Fruit fly (Drosophila melanogaster) whole organism, pupa: ENCODE data around the gene Gr89a.

Source experiments
- CG10348 ChIP-seq: fragments of 200-800 bp; sonication (Bioruptor generic); IDR thresholded peaks from 2 replicates; pipeline ENCODE4 v1.3.6; 2022; ENCODE audit warnings: missing biosample characterization, missing genetic modification characterization
- CG12605 ChIP-seq: fragments of 200-800 bp; sonication (Bioruptor generic); IDR thresholded peaks from 2 replicates; pipeline ENCODE4 v1.3.6; 2022; ENCODE audit warnings: missing biosample characterization, missing genetic modification characterization
- CG13204 ChIP-seq: fragments of 200-800 bp; sonication (Bioruptor generic); optimal IDR thresholded peaks from 2 replicates; lab custom pipeline; 2018; ENCODE audit warnings: missing biosample characterization, mild to moderate bottlenecking, missing genetic modification characterization, moderate library complexity
- CG14655 ChIP-seq: fragments of 200-800 bp; sonication (Bioruptor generic); optimal IDR thresholded peaks from 3 replicates; lab custom pipeline; 2017; ENCODE audit warnings: mild to moderate bottlenecking, missing biosample characterization, missing genetic modification reagents, missing genetic modification characterization
- CG15710 ChIP-seq: fragments of 200-800 bp; sonication (Bioruptor generic); optimal IDR thresholded peaks from 2 replicates; lab custom pipeline; 2018; ENCODE audit warnings: missing biosample characterization, mild to moderate bottlenecking, missing genetic modification characterization, moderate library complexity
- CG17806 ChIP-seq: fragments of 200-800 bp; sonication (Bioruptor generic); optimal IDR thresholded peaks from 2 replicates; lab custom pipeline; 2018; ENCODE audit warnings: missing biosample characterization, mild to moderate bottlenecking, missing genetic modification characterization, moderate library complexity
- CG32121 ChIP-seq: fragments of 200-800 bp; sonication (Bioruptor generic); IDR thresholded peaks from 2 replicates; pipeline ENCODE4 v1.3.6; 2022; ENCODE audit warnings: missing biosample characterization, missing genetic modification characterization
- CG34367 ChIP-seq: fragments of 200-800 bp; sonication (Bioruptor generic); optimal IDR thresholded peaks from 2 replicates; lab custom pipeline; 2018; ENCODE audit warnings: missing biosample characterization, mild to moderate bottlenecking, missing genetic modification characterization
- CG4496 ChIP-seq: fragments of 200-800 bp; sonication (Bioruptor generic); IDR thresholded peaks from 3 replicates; pipeline ENCODE4 v1.3.6; 2022; ENCODE audit warnings: missing biosample characterization, missing genetic modification characterization
- CG8159 ChIP-seq: fragments of 200-800 bp; sonication (Bioruptor generic); optimal IDR thresholded peaks from 3 replicates; lab custom pipeline; 2018; ENCODE audit warnings: missing biosample characterization, mild to moderate bottlenecking, missing genetic modification characterization, moderate library complexity
- CG8301 ChIP-seq: fragments of 200-800 bp; sonication (Bioruptor generic); optimal IDR thresholded peaks from 2 replicates; lab custom pipeline; 2018; ENCODE audit warnings: missing biosample characterization, mild to moderate bottlenecking, missing genetic modification characterization
- CG9948 ChIP-seq: fragments of 200-800 bp; sonication (Bioruptor generic); optimal IDR thresholded peaks from 2 replicates; lab custom pipeline; 2018; ENCODE audit warnings: missing biosample characterization, mild to moderate bottlenecking, missing genetic modification characterization, moderate library complexity
- D1 ChIP-seq: fragments of 200-800 bp; sonication (Bioruptor generic); optimal IDR thresholded peaks from 2 replicates; lab custom pipeline; 2018; ENCODE audit warnings: missing biosample characterization, mild to moderate bottlenecking, missing genetic modification characterization, moderate library complexity
- EcR ChIP-seq: fragments of 200-800 bp; sonication (Bioruptor generic); optimal IDR thresholded peaks from 3 replicates; lab custom pipeline; 2019; ENCODE audit warnings: missing biosample characterization, missing genetic modification characterization, mild to moderate bottlenecking, moderate library complexity, missing genetic modification reagents
- Ets98B ChIP-seq: fragments of 200-800 bp; sonication (Bioruptor generic); IDR thresholded peaks from 2 replicates; pipeline ENCODE4 v1.3.6; 2022; ENCODE audit warnings: missing biosample characterization, missing genetic modification characterization
- Pif1A ChIP-seq: fragments of 200-800 bp; sonication (Bioruptor generic); optimal IDR thresholded peaks from 3 replicates; lab custom pipeline; 2016; ENCODE audit warnings: missing biosample characterization, missing genetic modification characterization
- Pif1B ChIP-seq: fragments of 200-800 bp; sonication (Bioruptor generic); optimal IDR thresholded peaks from 3 replicates; lab custom pipeline; 2016; ENCODE audit warnings: missing biosample characterization, missing genetic modification characterization
- Snoo ChIP-seq: fragments of 200-800 bp; sonication (Bioruptor generic); optimal IDR thresholded peaks from 3 replicates; lab custom pipeline; 2017; ENCODE audit warnings: missing biosample characterization, mild to moderate bottlenecking, missing genetic modification characterization, inconsistent platforms
- fd96Ca ChIP-seq: fragments of 200-800 bp; sonication (Bioruptor generic); IDR thresholded peaks from 3 replicates; pipeline ENCODE4 v1.3.6; 2022; ENCODE audit warnings: missing biosample characterization, missing genetic modification characterization
- gl ChIP-seq: fragments of 200-800 bp; sonication (Bioruptor generic); optimal IDR thresholded peaks from 2 replicates; lab custom pipeline; 2018; ENCODE audit warnings: missing biosample characterization, mild to moderate bottlenecking, missing genetic modification characterization
- rn ChIP-seq: fragments of 200-800 bp; sonication (Bioruptor generic); IDR thresholded peaks from 2 replicates; pipeline ENCODE4 v1.3.6; 2022; ENCODE audit warnings: missing biosample characterization, missing genetic modification characterization

Gr89a gene

dm6 chr3R:16533749-16534304, 35.1 kb upstream of the Gr89a start:
- TF ChIP-seq EcR (GFP tag; lab: Kevin White, UChicago) (peak; percentile 48), fd96Ca (GFP tag; lab: Robert Waterston, UW) (no peak), CG13204 (GFP tag; lab: Kevin White, UChicago) (peak; percentile 14)

dm6 chr3R:16530424-16530823, 31.7 kb upstream of the Gr89a start:
- no peak for TF ChIP-seq Pif1A (GFP tag; lab: Kevin White, UChicago)
- TF ChIP-seq CG10348 (GFP tag; lab: Robert Waterston, UW) = no peak
- TF ChIP-seq, all 21 proteins: peak for 0

- TF ChIP-seq EcR (GFP tag; lab: Kevin White, UChicago) (no peak), CG34367 (tag; lab: Kevin White, UChicago) (no peak), D1 (tag; lab: Kevin White, UChicago) (no peak), CG32121 (GFP tag; lab: Robert Waterston, UW) (no peak), CG14655 (no peak), Snoo (tag; lab: Kevin White, UChicago) (no peak), CG15710 (no peak), CG10348 (GFP tag; lab: Robert Waterston, UW) (no peak), CG17806 (tag; lab: Kevin White, UChicago) (no peak), CG4496 (GFP tag; lab: Robert Waterston, UW) (no peak)
These were observed 29.7 kb upstream of the Gr89a start for dm6 chr3R:16528429-16528828.

- TF ChIP-seq CG4496 (GFP tag; lab: Robert Waterston, UW) (no peak), CG13204 (GFP tag; lab: Kevin White, UChicago) (peak; percentile 69), CG32121 (GFP tag; lab: Robert Waterston, UW) (no peak), rn (GFP tag; lab: Robert Waterston, UW) (no peak), Ets98B (GFP tag; lab: Robert Waterston, UW) (peak; percentile 30; the same call in 1 of the 2 replicates), CG8159 (tag; lab: Kevin White, UChicago) (peak; percentile 85), EcR (GFP tag; lab: Kevin White, UChicago) (peak; percentile 19), fd96Ca (GFP tag; lab: Robert Waterston, UW) (0 out of 3 replicates have a peak, but pooled peaks have one; percentile 25), CG12605 (GFP tag; lab: Robert Waterston, UW) (no peak), Pif1A (GFP tag; lab: Kevin White, UChicago) (peak; percentile 60), Pif1B (GFP tag; lab: Kevin White, UChicago) (peak; percentile 36), CG9948 (peak; percentile 86), D1 (tag; lab: Kevin White, UChicago) (peak; percentile 81), CG15710 (peak; percentile 82), CG8301 (tag; lab: Kevin White, UChicago) (peak; percentile 87), CG34367 (tag; lab: Kevin White, UChicago) (peak; percentile 76), CG17806 (tag; lab: Kevin White, UChicago) (peak; percentile 95), Snoo (tag; lab: Kevin White, UChicago) (peak; percentile 13), gl (tag; lab: Kevin White, UChicago) (peak; percentile 83), CG14655 (peak; percentile 86), CG10348 (GFP tag; lab: Robert Waterston, UW) (no peak)
These were observed 28.1 kb upstream of the Gr89a start for dm6 chr3R:16526697-16527370.

dm6 chr3R:16526256-16526655, 27.5 kb upstream of the Gr89a start:
- TF ChIP-seq CG10348 (GFP tag; lab: Robert Waterston, UW) (no peak), EcR (GFP tag; lab: Kevin White, UChicago) (no peak), CG15710 (no peak), Ets98B (GFP tag; lab: Robert Waterston, UW) (no peak), CG13204 (GFP tag; lab: Kevin White, UChicago) (no peak), rn (GFP tag; lab: Robert Waterston, UW) (no peak), CG9948 (no peak), CG8159 (tag; lab: Kevin White, UChicago) (no peak), Pif1B (GFP tag; lab: Kevin White, UChicago) (no peak), CG17806 (tag; lab: Kevin White, UChicago) (no peak), CG34367 (tag; lab: Kevin White, UChicago) (no peak), Snoo (tag; lab: Kevin White, UChicago) (no peak), Pif1A (GFP tag; lab: Kevin White, UChicago) (no peak), CG14655 (no peak), CG4496 (GFP tag; lab: Robert Waterston, UW) (no peak), CG32121 (GFP tag; lab: Robert Waterston, UW) (no peak), CG12605 (GFP tag; lab: Robert Waterston, UW) (no peak), fd96Ca (GFP tag; lab: Robert Waterston, UW) (no peak), gl (tag; lab: Kevin White, UChicago) (no peak)

- TF ChIP-seq CG14655 = no peak
- TF ChIP-seq CG17806 (tag; lab: Kevin White, UChicago) = no peak
- TF ChIP-seq CG15710 = no peak
- TF ChIP-seq CG8159 (tag; lab: Kevin White, UChicago) = no peak
- no peak for TF ChIP-seq CG9948
- no peak for TF ChIP-seq D1 (tag; lab: Kevin White, UChicago)
- no peak for TF ChIP-seq CG4496 (GFP tag; lab: Robert Waterston, UW)
- no peak for TF ChIP-seq CG10348 (GFP tag; lab: Robert Waterston, UW)
- TF ChIP-seq gl (tag; lab: Kevin White, UChicago) = no peak
- TF ChIP-seq Pif1B (GFP tag; lab: Kevin White, UChicago) = no peak
- no peak for TF ChIP-seq CG32121 (GFP tag; lab: Robert Waterston, UW)
- TF ChIP-seq Pif1A (GFP tag; lab: Kevin White, UChicago) = no peak
- no peak for TF ChIP-seq CG12605 (GFP tag; lab: Robert Waterston, UW)
- no peak for TF ChIP-seq EcR (GFP tag; lab: Kevin White, UChicago)
- TF ChIP-seq rn (GFP tag; lab: Robert Waterston, UW) = no peak
- no peak for TF ChIP-seq Snoo (tag; lab: Kevin White, UChicago)
- no peak for TF ChIP-seq CG8301 (tag; lab: Kevin White, UChicago)
- TF ChIP-seq Ets98B (GFP tag; lab: Robert Waterston, UW) = no peak
These were observed 26.8 kb upstream of the Gr89a start for dm6 chr3R:16525555-16525954.
